Worm (Caenorhabditis elegans) whole organism, L3 larva: ENCODE results near the gene str-178.

ENCODE experiments used
- R02D3.7 ChIP-seq: fragments of 150-350 bp; optimal IDR thresholded peaks from 2 replicates; lab custom pipeline; 2014; ENCODE audit warnings: missing biosample characterization, missing genetic modification characterization
- ama-1 ChIP-seq: fragments of 150-350 bp; optimal IDR thresholded peaks from 2 replicates; lab custom pipeline; 2018
- ceh-28 ChIP-seq: fragments of 150-350 bp; optimal IDR thresholded peaks from 2 replicates; lab custom pipeline; 2014; ENCODE audit warnings: missing biosample characterization, missing genetic modification reagents, missing genetic modification characterization
- ceh-82 ChIP-seq: fragments of 150-350 bp; optimal IDR thresholded peaks from 2 replicates; lab custom pipeline; 2014; ENCODE audit warnings: missing biosample characterization, missing genetic modification characterization
- ceh-9 ChIP-seq: sonication (generic microtip); optimal IDR thresholded peaks from 2 replicates; lab custom pipeline; 2018; ENCODE audit warnings: missing biosample characterization, missing genetic modification characterization
- daf-12 ChIP-seq: fragments of 150-350 bp; optimal IDR thresholded peaks from 2 replicates; lab custom pipeline; 2014; ENCODE audit warnings: missing biosample characterization, missing genetic modification reagents, missing genetic modification characterization
- elt-1 ChIP-seq: fragments of 150-350 bp; optimal IDR thresholded peaks from 2 replicates; lab custom pipeline; 2014; ENCODE audit warnings: missing biosample characterization, missing genetic modification characterization
- eor-1 ChIP-seq, 2 experiments: fragments of 150-350 bp; optimal IDR thresholded peaks; 2 replicates each; lab custom pipeline; 2014 to 2018; ENCODE audit warnings: missing biosample characterization in 2 of 2, missing genetic modification characterization in 2 of 2
- fkh-10 ChIP-seq: sonication (generic microtip); optimal IDR thresholded peaks from 2 replicates; lab custom pipeline; 2017; ENCODE audit warnings: missing biosample characterization, missing genetic modification reagents, missing genetic modification characterization
- fos-1 ChIP-seq: fragments of 150-350 bp; optimal IDR thresholded peaks from 2 replicates; lab custom pipeline; 2014; ENCODE audit warnings: missing biosample characterization, missing genetic modification characterization
- hmg-11 ChIP-seq: sonication (generic microtip); optimal IDR thresholded peaks from 2 replicates; lab custom pipeline; 2016; ENCODE audit warnings: missing genetic modification characterization, missing compliant biosample characterization
- jun-1 ChIP-seq: fragments of 150-350 bp; optimal IDR thresholded peaks from 2 replicates; lab custom pipeline; 2014; ENCODE audit warnings: missing biosample characterization, missing genetic modification reagents, missing genetic modification characterization
- lin-15B ChIP-seq: fragments of 150-350 bp; optimal IDR thresholded peaks from 2 replicates; lab custom pipeline; 2014; ENCODE audit warnings: missing biosample characterization, missing genetic modification characterization
- lin-39 ChIP-seq: fragments of 150-350 bp; optimal IDR thresholded peaks from 2 replicates; lab custom pipeline; 2018; ENCODE audit warnings: missing biosample characterization, missing genetic modification reagents, missing genetic modification characterization
- lsy-12 ChIP-seq: sonication (generic microtip); optimal IDR thresholded peaks from 2 replicates; lab custom pipeline; 2016; ENCODE audit warnings: mild to moderate bottlenecking, missing genetic modification characterization, missing compliant biosample characterization
- mdl-1 ChIP-seq: fragments of 150-350 bp; optimal IDR thresholded peaks from 2 replicates; lab custom pipeline; 2014; ENCODE audit warnings: missing biosample characterization, missing genetic modification characterization
- nfya-1 ChIP-seq: sonication (generic microtip); optimal IDR thresholded peaks from 2 replicates; lab custom pipeline; 2017; ENCODE audit warnings: missing genetic modification characterization, mild to moderate bottlenecking, missing compliant biosample characterization, antibody characterized with exemption, moderate library complexity; ENCODE audit not compliant: insufficient read depth
- nhr-23 ChIP-seq: fragments of 150-350 bp; optimal IDR thresholded peaks from 2 replicates; lab custom pipeline; 2014; ENCODE audit warnings: missing biosample characterization, missing genetic modification reagents, missing genetic modification characterization
- nhr-237 ChIP-seq: fragments of 150-350 bp; optimal IDR thresholded peaks from 2 replicates; lab custom pipeline; 2014; ENCODE audit warnings: missing biosample characterization, missing genetic modification characterization
- nhr-25 ChIP-seq: sonication (generic microtip); optimal IDR thresholded peaks from 2 replicates; lab custom pipeline; 2017; ENCODE audit warnings: missing biosample characterization, missing genetic modification characterization
- nhr-28 ChIP-seq: fragments of 150-350 bp; optimal IDR thresholded peaks from 2 replicates; lab custom pipeline; 2014; ENCODE audit warnings: missing biosample characterization, missing genetic modification characterization
- nhr-43 ChIP-seq: sonication (generic microtip); optimal IDR thresholded peaks from 2 replicates; lab custom pipeline; 2016; ENCODE audit warnings: mild to moderate bottlenecking, missing genetic modification characterization, missing compliant biosample characterization; ENCODE audit not compliant: poor library complexity, severe bottlenecking
- nhr-67 ChIP-seq: fragments of 150-350 bp; optimal IDR thresholded peaks from 2 replicates; lab custom pipeline; 2014; ENCODE audit warnings: missing biosample characterization, missing genetic modification characterization
- nhr-76 ChIP-seq: fragments of 150-350 bp; sonication (generic microtip); optimal IDR thresholded peaks from 5 replicates; lab custom pipeline; 2014; ENCODE audit warnings: missing biosample characterization, missing genetic modification characterization
- pha-4 ChIP-seq: fragments of 150-350 bp; optimal IDR thresholded peaks from 2 replicates; lab custom pipeline; 2014; ENCODE audit warnings: missing biosample characterization, missing genetic modification reagents, missing genetic modification characterization
- pqm-1 ChIP-seq: fragments of 150-350 bp; optimal IDR thresholded peaks from 2 replicates; lab custom pipeline; 2017; ENCODE audit warnings: missing biosample characterization, missing genetic modification characterization, inconsistent platforms
- sea-2 ChIP-seq: fragments of 150-350 bp; sonication (generic microtip); optimal IDR thresholded peaks from 4 replicates; lab custom pipeline; 2014; ENCODE audit warnings: missing biosample characterization, missing genetic modification reagents, missing genetic modification characterization
- skn-1 ChIP-seq: fragments of 150-350 bp; optimal IDR thresholded peaks from 2 replicates; lab custom pipeline; 2014; ENCODE audit warnings: missing biosample characterization, missing genetic modification characterization
- tbx-2 ChIP-seq: sonication (generic microtip); optimal IDR thresholded peaks from 2 replicates; lab custom pipeline; 2016; ENCODE audit warnings: mild to moderate bottlenecking, missing genetic modification characterization, missing compliant biosample characterization
- unc-39 ChIP-seq: sonication (generic microtip); optimal IDR thresholded peaks from 4 replicates; lab custom pipeline; 2017; ENCODE audit warnings: missing biosample characterization, missing genetic modification characterization
- unc-62 ChIP-seq: fragments of 150-350 bp; sonication (generic microtip); optimal IDR thresholded peaks from 4 replicates; lab custom pipeline; 2014; ENCODE audit warnings: missing biosample characterization, missing genetic modification reagents, missing genetic modification characterization
- ztf-11 ChIP-seq: fragments of 150-350 bp; optimal IDR thresholded peaks from 2 replicates; lab custom pipeline; 2014; ENCODE audit warnings: missing biosample characterization, missing genetic modification characterization
- ztf-4 ChIP-seq: fragments of 150-350 bp; optimal IDR thresholded peaks from 2 replicates; lab custom pipeline; 2014; ENCODE audit warnings: missing biosample characterization, missing genetic modification characterization

str-178 gene

DNA sequence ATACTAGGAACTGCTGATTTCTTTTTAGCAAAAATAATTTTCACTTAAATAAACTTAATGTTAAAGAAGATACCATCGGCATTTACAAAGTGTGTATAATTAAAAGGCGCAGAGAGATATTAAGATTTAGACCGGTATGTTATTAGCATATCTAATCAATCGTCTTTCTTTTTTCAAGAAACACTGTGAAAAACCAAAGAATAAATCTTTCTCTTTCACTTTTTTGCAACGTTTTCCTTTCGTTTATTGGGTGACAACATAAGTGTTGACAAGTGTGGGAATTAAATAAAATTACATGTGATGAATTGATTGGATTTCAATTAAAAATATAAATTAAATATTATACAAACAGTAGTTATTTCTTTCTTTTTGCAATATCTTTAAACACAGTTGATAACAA is 36.1 kb upstream of the str-178 start, which contains the start of gene C15C8.8:
Gene C15C8.8, minus strand, starts transcription at position 101 of the 400 bp plus-strand sequence.
- TF ChIP-seq sea-2 (GFP tag; lab: Kevin White, UChicago) (no peak), nhr-23 (tag; lab: Kevin White, UChicago) (no peak), ama-1 (lab: Kevin White, UChicago) (no peak), nhr-237 (no peak), daf-12 (tag; lab: Kevin White, UChicago) (no peak), tbx-2 (tag; lab: Kevin White, UChicago) (no peak), pha-4 (tag; lab: Kevin White, UChicago) (no peak), R02D3.7 (tag; lab: Kevin White, UChicago) (no peak), nhr-25 (tag; lab: Kevin White, UChicago) (no peak), skn-1 (tag; lab: Kevin White, UChicago) (no peak), pqm-1 (tag; lab: Kevin White, UChicago) (no peak), nhr-43 (no peak)

DNA sequence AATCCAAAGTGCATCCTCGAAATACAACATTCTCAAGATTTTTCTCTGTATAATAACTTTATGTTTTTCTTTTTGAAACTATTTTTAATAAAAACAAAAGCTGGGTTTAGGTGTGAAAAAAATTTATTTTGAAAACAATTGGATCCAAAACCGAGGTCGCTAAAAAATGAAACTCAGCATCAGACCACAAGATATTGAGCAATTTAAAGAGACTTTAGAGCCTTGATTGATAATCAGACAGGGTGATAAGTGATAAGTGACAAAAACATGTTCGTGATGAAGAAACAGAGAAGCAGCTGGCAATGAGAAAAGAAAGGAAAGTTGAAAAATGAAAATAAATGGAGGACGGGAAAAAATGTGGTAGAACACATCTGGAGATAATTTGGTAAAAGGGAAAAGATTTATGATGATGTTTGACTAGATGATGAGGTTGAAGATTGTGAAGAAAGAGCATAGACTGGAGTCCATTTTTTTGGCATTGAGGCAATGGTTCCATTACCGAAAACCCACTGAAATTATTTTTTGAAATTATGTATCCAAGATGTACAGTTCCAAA is 35.2 kb upstream of the str-178 start, which contains the start of gene C15C8.6:
Gene C15C8.6, minus strand, starts transcription at position 51 of the 556 bp plus-strand sequence.
- no peak for TF ChIP-seq nhr-43
- no peak for TF ChIP-seq nhr-23 (tag; lab: Kevin White, UChicago)
- no peak for TF ChIP-seq ceh-9 (tag; lab: Kevin White, UChicago)
- TF ChIP-seq jun-1 (tag; lab: Kevin White, UChicago), result no peak
- no peak for TF ChIP-seq nhr-28
- TF ChIP-seq lin-15B (tag; lab: Kevin White, UChicago), result no peak
- TF ChIP-seq pha-4 (tag; lab: Kevin White, UChicago), result no peak
- no peak for TF ChIP-seq unc-39 (tag; lab: Kevin White, UChicago)
- no peak for TF ChIP-seq sea-2 (GFP tag; lab: Kevin White, UChicago)
- no peak for TF ChIP-seq nhr-67 (tag; lab: Kevin White, UChicago)
- no peak for TF ChIP-seq lin-39 (tag; lab: Kevin White, UChicago)
- no peak for TF ChIP-seq nhr-76 (tag; lab: Kevin White, UChicago)
- TF ChIP-seq fos-1 (tag; lab: Kevin White, UChicago), result no peak
- no peak for TF ChIP-seq mdl-1 (tag; lab: Kevin White, UChicago)

DNA sequence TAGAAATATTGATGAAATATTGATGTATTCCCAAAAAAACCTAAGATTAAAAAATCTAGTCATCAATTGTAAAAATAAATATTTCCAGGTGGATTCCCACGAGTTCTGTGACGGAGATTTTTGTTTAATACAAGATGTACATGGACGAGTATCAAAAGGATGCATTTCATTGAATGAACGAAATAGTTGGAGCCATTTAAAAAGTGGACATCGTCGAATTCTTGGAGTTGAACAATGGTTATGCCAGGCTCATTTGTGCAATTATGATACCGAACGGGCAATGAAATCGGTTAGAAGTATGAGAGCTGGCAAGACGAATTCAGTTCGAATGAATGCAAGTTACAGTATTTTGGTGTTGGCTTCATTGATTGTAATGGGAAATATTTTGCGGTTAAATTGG is 33.2 kb upstream of the str-178 start:
- TF ChIP-seq lin-39 (tag; lab: Kevin White, UChicago), result no peak
- TF ChIP-seq hmg-11 (tag; lab: Kevin White, UChicago), result no peak
- TF ChIP-seq nhr-43, result no peak
- TF ChIP-seq fkh-10 (GFP tag; lab: Kevin White, UChicago), result no peak
- no peak for TF ChIP-seq ceh-9 (tag; lab: Kevin White, UChicago)
- no peak for TF ChIP-seq nfya-1 (tag; lab: Kevin White, UChicago)
- TF ChIP-seq unc-62, result no peak
- TF ChIP-seq pqm-1 (tag; lab: Kevin White, UChicago), result no peak
- TF ChIP-seq ztf-11 (tag; lab: Kevin White, UChicago), result no peak
- TF ChIP-seq ztf-4 (tag; lab: Kevin White, UChicago), result no peak
- no peak for TF ChIP-seq nhr-23 (tag; lab: Kevin White, UChicago)
- no peak for TF ChIP-seq daf-12 (tag; lab: Kevin White, UChicago)
- no peak for TF ChIP-seq ceh-82 (tag; lab: Kevin White, UChicago)
- no peak for TF ChIP-seq tbx-2 (tag; lab: Kevin White, UChicago)
- no peak for TF ChIP-seq unc-39 (tag; lab: Kevin White, UChicago)
- TF ChIP-seq lsy-12, result no peak
- TF ChIP-seq R02D3.7 (tag; lab: Kevin White, UChicago), result no peak
- no peak for TF ChIP-seq nhr-28

DNA sequence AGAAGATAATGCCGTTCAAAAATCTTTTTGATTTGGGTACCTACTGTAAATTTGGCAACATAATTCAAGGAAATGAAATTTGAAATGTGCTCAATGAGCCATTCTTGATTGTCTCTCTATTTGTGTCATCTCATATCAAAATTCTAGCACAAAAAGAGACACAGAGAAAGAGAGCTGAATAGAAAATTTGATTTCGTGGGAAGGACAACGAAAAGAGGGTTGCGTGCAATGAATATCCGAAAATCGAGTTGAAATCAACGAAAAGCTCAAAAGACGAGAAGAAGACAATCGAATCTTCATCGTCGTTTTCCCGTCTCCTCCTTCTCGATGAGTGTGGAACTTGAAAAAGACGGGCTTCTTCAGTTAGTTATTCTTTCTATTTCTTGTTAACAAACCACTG is 31.5 kb upstream of the str-178 start, which contains the start of gene C15C8.5:
Gene C15C8.5, plus strand, starts transcription at position 152 of the 400 bp plus-strand sequence.
- TF ChIP-seq unc-62 (no peak), fos-1 (tag; lab: Kevin White, UChicago) (no peak), tbx-2 (tag; lab: Kevin White, UChicago) (no peak), fkh-10 (GFP tag; lab: Kevin White, UChicago) (peak; percentile 88), nhr-28 (no peak)

DNA sequence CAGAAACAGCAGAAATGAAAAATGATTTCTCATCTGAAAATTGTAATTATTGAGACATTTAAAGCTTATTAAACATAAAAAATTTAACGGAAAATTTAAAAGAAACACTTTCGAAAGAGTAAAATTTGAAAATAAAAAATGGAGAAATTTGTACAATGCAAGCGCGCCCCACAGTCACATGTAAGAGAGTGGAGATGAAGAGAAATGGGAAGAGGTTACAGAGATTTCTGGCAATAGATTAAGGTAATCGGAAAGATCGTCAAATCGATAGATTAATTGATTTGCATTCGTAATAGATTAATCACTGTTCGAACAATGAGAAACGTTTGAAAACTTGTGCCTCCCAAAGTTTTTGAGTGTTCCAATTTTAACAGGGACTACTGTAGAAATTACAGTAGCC is 31.1 kb upstream of the str-178 start, which contains the start of gene C15C8.4:
Gene C15C8.4, minus strand, starts transcription at position 33 of the 400 bp plus-strand sequence.
- peak; percentile 18 for TF ChIP-seq ceh-28 (tag; lab: Kevin White, UChicago)
- peak; percentile 45 for TF ChIP-seq lin-15B (tag; lab: Kevin White, UChicago)
- TF ChIP-seq nfya-1 (tag; lab: Kevin White, UChicago), result peak; percentile 6
- no peak for TF ChIP-seq eor-1 (tag; optimal IDR thresholded peaks at IDR 0.05; lab: Kevin White, UChicago)
- TF ChIP-seq elt-1 (tag; lab: Kevin White, UChicago), result peak; percentile 54
